Fruit fly (Drosophila melanogaster) whole organism, adult: ENCODE measurements around the gene SH3PX1.

Experiments
- CG11617 ChIP-seq: fragments of 200-800 bp; sonication (Bioruptor generic); optimal IDR thresholded peaks from 2 replicates; lab custom pipeline; 2017; ENCODE audit warnings: mild to moderate bottlenecking, missing biosample characterization, missing genetic modification reagents, missing genetic modification characterization
- CG12768 ChIP-seq: fragments of 200-800 bp; sonication (Bioruptor generic); optimal IDR thresholded peaks from 2 replicates; lab custom pipeline; 2017; ENCODE audit warnings: missing biosample characterization, missing genetic modification characterization, mild to moderate bottlenecking, moderate library complexity, missing genetic modification reagents
- CG14711 ChIP-seq: fragments of 200-800 bp; sonication (Bioruptor generic); optimal IDR thresholded peaks from 2 replicates; lab custom pipeline; 2018; ENCODE audit warnings: missing biosample characterization, mild to moderate bottlenecking, missing genetic modification characterization, moderate library complexity
- CG1620 ChIP-seq: fragments of 200-800 bp; sonication (Bioruptor generic); optimal IDR thresholded peaks from 2 replicates; lab custom pipeline; 2016; ENCODE audit warnings: missing biosample characterization, missing genetic modification characterization
- CG33017 ChIP-seq: fragments of 200-800 bp; sonication (Bioruptor generic); optimal IDR thresholded peaks from 2 replicates; lab custom pipeline; 2018; ENCODE audit warnings: missing biosample characterization, mild to moderate bottlenecking, missing genetic modification characterization, moderate library complexity
- CG5204 ChIP-seq: fragments of 200-800 bp; sonication (Bioruptor generic); optimal IDR thresholded peaks from 2 replicates; lab custom pipeline; 2016; ENCODE audit warnings: missing biosample characterization, missing genetic modification characterization
- CG7045 ChIP-seq: fragments of 200-800 bp; sonication (Bioruptor generic); optimal IDR thresholded peaks from 2 replicates; lab custom pipeline; 2017; ENCODE audit warnings: missing biosample characterization, mild to moderate bottlenecking, missing genetic modification characterization
- CG7101 ChIP-seq: fragments of 200-800 bp; sonication (Bioruptor generic); optimal IDR thresholded peaks from 2 replicates; lab custom pipeline; 2018; ENCODE audit warnings: missing biosample characterization, mild to moderate bottlenecking, missing genetic modification characterization, moderate library complexity
- Clk ChIP-seq: fragments of 200-800 bp; sonication (Bioruptor generic); optimal IDR thresholded peaks from 2 replicates; lab custom pipeline; 2017; ENCODE audit warnings: missing biosample characterization, missing genetic modification characterization
- Crg-1 ChIP-seq: fragments of 200-800 bp; sonication (Bioruptor generic); optimal IDR thresholded peaks from 2 replicates; lab custom pipeline; 2016; ENCODE audit warnings: missing biosample characterization, missing genetic modification characterization
- Hr96 ChIP-seq: fragments of 200-800 bp; sonication (Bioruptor generic); optimal IDR thresholded peaks from 2 replicates; lab custom pipeline; 2016; ENCODE audit warnings: missing biosample characterization, missing genetic modification characterization
- Mnt ChIP-seq: fragments of 200-800 bp; sonication (Bioruptor generic); optimal IDR thresholded peaks from 2 replicates; lab custom pipeline; 2016; ENCODE audit warnings: missing biosample characterization, mild to moderate bottlenecking, missing genetic modification characterization
- bab1 ChIP-seq: fragments of 200-800 bp; sonication (Bioruptor generic); optimal IDR thresholded peaks from 3 replicates; lab custom pipeline; 2019; ENCODE audit warnings: missing biosample characterization, mild to moderate bottlenecking, missing genetic modification characterization, moderate library complexity
- cic ChIP-seq: fragments of 200-800 bp; sonication (Bioruptor generic); optimal IDR thresholded peaks from 2 replicates; lab custom pipeline; 2017; ENCODE audit warnings: missing biosample characterization, mild to moderate bottlenecking, missing genetic modification characterization, moderate library complexity
- cnc ChIP-seq, 2 experiments: fragments of >200 bp; optimal IDR thresholded peaks; 2 replicates each; lab custom pipeline; 2017
- kay ChIP-seq: fragments of 200-800 bp; sonication (Bioruptor generic); peaks from one replicate; lab custom pipeline; 2016; ENCODE audit warnings: missing biosample characterization, missing genetic modification characterization, borderline replicate concordance
- ovo ChIP-seq: fragments of 200-800 bp; sonication (Bioruptor generic); optimal IDR thresholded peaks from 2 replicates; lab custom pipeline; 2016; ENCODE audit warnings: missing biosample characterization, missing genetic modification characterization
- pad ChIP-seq: fragments of 200-800 bp; sonication (Bioruptor generic); optimal IDR thresholded peaks from 3 replicates; lab custom pipeline; 2017; ENCODE audit warnings: missing biosample characterization, missing genetic modification characterization, mild to moderate bottlenecking, moderate library complexity, missing genetic modification reagents
- tj ChIP-seq: fragments of 200-800 bp; sonication (Bioruptor generic); optimal IDR thresholded peaks from 3 replicates; lab custom pipeline; 2017; ENCODE audit warnings: missing biosample characterization, mild to moderate bottlenecking, missing genetic modification characterization, moderate library complexity
- toe ChIP-seq: fragments of 200-800 bp; sonication (Bioruptor generic); optimal IDR thresholded peaks from 2 replicates; lab custom pipeline; 2016; ENCODE audit warnings: missing biosample characterization, missing genetic modification characterization

The SH3PX1 gene

dm6 chr3L:9704162-9704748, 9.4 kb downstream of the SH3PX1 start, which contains the start of gene CG16711:
TSS of gene CG16711 (plus strand) at chr3L:9704331.
- TF ChIP-seq cic, result peak; percentile 40
- no peak for TF ChIP-seq CG11617
- peak; percentile 46 for TF ChIP-seq bab1
- TF ChIP-seq pad (GFP tag; lab: Kevin White, UChicago), result peak; percentile 14
- TF ChIP-seq kay (GFP tag; lab: Kevin White, UChicago), result no peak
- no peak for TF ChIP-seq CG5204

dm6 chr3L:9703495-9703894, 10.1 kb downstream of the SH3PX1 start, which contains the start of gene CG6761:
TSS of gene CG6761 (minus strand) at chr3L:9703595.
- TF ChIP-seq tj (GFP tag; lab: Kevin White, UChicago), result no peak
- no peak for TF ChIP-seq cnc (optimal IDR thresholded peaks at IDR 0.05; lab: Kevin White, UChicago)
- no peak for TF ChIP-seq CG11617
- TF ChIP-seq CG12768 (GFP tag; lab: Kevin White, UChicago), result no peak
- no peak for TF ChIP-seq Mnt (GFP tag; lab: Kevin White, UChicago)
- TF ChIP-seq ovo (GFP tag; lab: Kevin White, UChicago), result no peak
- no peak for TF ChIP-seq pad (GFP tag; lab: Kevin White, UChicago)
- TF ChIP-seq CG7101 (tag; lab: Kevin White, UChicago), result no peak
- TF ChIP-seq kay (GFP tag; lab: Kevin White, UChicago), result no peak
- TF ChIP-seq CG14711 (tag; lab: Kevin White, UChicago), result no peak
- no peak for TF ChIP-seq cic

- TF ChIP-seq bab1 (peak; percentile 28), CG11617 (peak; percentile 68), tj (GFP tag; lab: Kevin White, UChicago) (peak; percentile 57), kay (GFP tag; lab: Kevin White, UChicago) (no peak), CG1620 (peak; percentile 48), ovo (GFP tag; lab: Kevin White, UChicago) (peak; percentile 36), toe (GFP tag; lab: Kevin White, UChicago) (no peak), CG14711 (tag; lab: Kevin White, UChicago) (peak; percentile 55), CG7101 (tag; lab: Kevin White, UChicago) (peak; percentile 35), Crg-1 (no peak), cic (peak; percentile 40), Hr96 (peak; percentile 30), Mnt (GFP tag; lab: Kevin White, UChicago) (peak; percentile 61), cnc (optimal IDR thresholded peaks at IDR 0.05; lab: Kevin White, UChicago) (no peak), CG12768 (GFP tag; lab: Kevin White, UChicago) (peak; percentile 24), CG33017 (tag; lab: Kevin White, UChicago) (no peak), pad (GFP tag; lab: Kevin White, UChicago) (peak; percentile 43)
These were observed 15.4 kb downstream of the SH3PX1 start, which contains the start of gene Ubc4 for dm6 chr3L:9698193-9698642. TSS of gene Ubc4 (plus strand) at chr3L:9698336.

- TF ChIP-seq CG12768 (GFP tag; lab: Kevin White, UChicago), result no peak
- no peak for TF ChIP-seq ovo (GFP tag; lab: Kevin White, UChicago)
- TF ChIP-seq CG1620, result no peak
- TF ChIP-seq Crg-1, result no peak
- TF ChIP-seq CG7045 (GFP tag; lab: Kevin White, UChicago), result no peak
- TF ChIP-seq pad (GFP tag; lab: Kevin White, UChicago), result no peak
- TF ChIP-seq tj (GFP tag; lab: Kevin White, UChicago), result no peak
- TF ChIP-seq CG14711 (tag; lab: Kevin White, UChicago), result no peak
- TF ChIP-seq Mnt (GFP tag; lab: Kevin White, UChicago), result no peak
- no peak for TF ChIP-seq toe (GFP tag; lab: Kevin White, UChicago)
- TF ChIP-seq cic, result no peak
- TF ChIP-seq kay (GFP tag; lab: Kevin White, UChicago), result no peak
- TF ChIP-seq Hr96, result no peak
- TF ChIP-seq CG11617, result no peak
- TF ChIP-seq CG5204, result no peak
These were observed 16.1 kb downstream of the SH3PX1 start for dm6 chr3L:9697527-9697883.

dm6 chr3L:9696650-9697526, 16.7 kb downstream of the SH3PX1 start, which contains the start of gene Prps:
TSS of gene Prps (minus strand) at chr3L:9696700.
- TF ChIP-seq CG33017 (tag; lab: Kevin White, UChicago) (peak; percentile 74), cnc (optimal IDR thresholded peaks at IDR 0.05; lab: Kevin White, UChicago) (no peak), CG14711 (tag; lab: Kevin White, UChicago) (peak; percentile 47), cic (peak; percentile 87), kay (GFP tag; lab: Kevin White, UChicago) (peak; percentile 69), Hr96 (peak; percentile 10), tj (GFP tag; lab: Kevin White, UChicago) (peak; percentile 96), ovo (GFP tag; lab: Kevin White, UChicago) (no peak), CG7045 (GFP tag; lab: Kevin White, UChicago) (peak; percentile 51), CG7101 (tag; lab: Kevin White, UChicago) (peak; percentile 45), CG12768 (GFP tag; lab: Kevin White, UChicago) (peak; percentile 56), CG1620 (no peak), toe (GFP tag; lab: Kevin White, UChicago) (no peak), CG11617 (no peak), Clk (GFP tag; lab: Kevin White, UChicago) (no peak), Mnt (GFP tag; lab: Kevin White, UChicago) (peak; percentile 48), bab1 (peak; percentile 80), Crg-1 (peak; percentile 16), pad (GFP tag; lab: Kevin White, UChicago) (peak; percentile 97), CG5204 (no peak)
